Fruit fly (Drosophila melanogaster): ENCODE measurements around the gene CG7600.

CG7600 gene

DNA sequence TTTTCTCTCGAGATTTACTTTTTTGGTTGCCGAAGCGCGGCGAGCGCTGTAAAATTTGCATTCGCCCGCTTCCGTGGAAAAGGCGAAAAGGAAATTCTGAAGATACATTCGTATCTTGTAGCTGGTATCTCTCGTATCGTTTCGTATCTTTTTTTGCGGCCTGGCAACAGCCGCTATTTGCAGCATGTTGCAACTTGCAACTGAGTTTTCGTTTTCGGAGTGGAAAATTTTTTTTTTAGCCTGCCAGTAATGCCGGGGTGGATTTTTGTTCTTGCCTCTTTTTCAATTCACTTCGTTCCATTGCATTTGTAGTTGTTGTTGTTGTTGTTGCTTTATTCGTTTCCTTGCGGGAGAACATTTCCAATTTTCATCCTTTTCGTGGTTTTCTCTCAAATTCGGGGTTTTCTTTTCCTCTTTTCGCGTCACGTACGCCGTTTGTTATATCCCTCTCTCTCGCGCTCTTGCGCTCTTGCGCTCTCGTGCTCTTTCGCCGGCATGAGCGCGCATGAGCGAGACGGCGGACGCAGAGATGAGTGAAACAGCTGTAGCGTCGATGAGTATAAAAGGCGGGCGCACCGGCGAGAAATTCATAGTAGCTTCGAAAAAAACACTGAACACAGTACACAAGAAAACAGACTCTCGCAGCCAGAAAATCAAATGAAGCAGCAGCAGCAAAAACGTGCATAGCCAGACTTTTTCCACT, 41.3 kb downstream of the CG7600 start, which contains the start of gene scyl (continued):
- TF ChIP-seq chn (GFP tag; optimal IDR thresholded peaks at IDR 0.05), result peak; percentile 33
- TF ChIP-seq mld (GFP tag; IDR thresholded peaks at IDR 0.05; ENCODE audit: partially characterized antibody), result no peak; the same call in 2 of the 3 replicates
- TF ChIP-seq H2.0 (GFP tag; IDR thresholded peaks at IDR 0.05), result no peak
- peak; percentile 68 for TF ChIP-seq ac (GFP tag; optimal IDR thresholded peaks at IDR 0.05)
- TF ChIP-seq sens (GFP tag), result peak; percentile 87
- TF ChIP-seq otp (GFP tag; IDR thresholded peaks at IDR 0.05), result peak; percentile 91
- no peak for TF ChIP-seq ham (GFP tag; IDR thresholded peaks at IDR 0.05)
- peak; percentile 50 for TF ChIP-seq NK7.1 (GFP tag; optimal IDR thresholded peaks at IDR 0.05)
- TF ChIP-seq CG10366 (GFP tag; IDR thresholded peaks at IDR 0.05), result peak; percentile 51
- TF ChIP-seq gcm2 (GFP tag; optimal IDR thresholded peaks at IDR 0.05), result no peak
- peak; percentile 41 for TF ChIP-seq schlank (tag; optimal IDR thresholded peaks at IDR 0.05)
- TF ChIP-seq CG6272 (GFP tag; IDR thresholded peaks at IDR 0.05), result no peak
- 0 out of 2 replicates have a peak, but pooled peaks have one; percentile 15 for TF ChIP-seq CG4730 (GFP tag; IDR thresholded peaks at IDR 0.05)
- peak; percentile 36; the same call in 2 of the 3 replicates for TF ChIP-seq CG14050 (GFP tag; IDR thresholded peaks at IDR 0.05)
- no peak for TF ChIP-seq YL-1 (GFP tag; optimal IDR thresholded peaks at IDR 0.05)
- peak; percentile 53; the same call in 1 of the 3 replicates for TF ChIP-seq C15 (GFP tag; IDR thresholded peaks at IDR 0.05)
- peak; percentile 46 to 59 for TF ChIP-seq dpn (GFP tag; optimal IDR thresholded peaks at IDR 0.05)
- TF ChIP-seq trh (GFP tag; optimal IDR thresholded peaks at IDR 0.05), result no peak
- peak; percentile 97 for TF ChIP-seq z (GFP tag; IDR thresholded peaks at IDR 0.05)
- no peak for TF ChIP-seq Sin3A (optimal IDR thresholded peaks at IDR 0.05)
- no peak for TF ChIP-seq unc-4 (GFP tag; IDR thresholded peaks at IDR 0.05; ENCODE audit: partially characterized antibody)
- peak; percentile 90 for TF ChIP-seq sqz (GFP tag; optimal IDR thresholded peaks at IDR 0.05)
- peak; percentile 62 for TF ChIP-seq psq (GFP tag; optimal IDR thresholded peaks at IDR 0.05)
- peak; percentile 75 for TF ChIP-seq HLHmδ (GFP tag; optimal IDR thresholded peaks at IDR 0.05)
- TF ChIP-seq mam (GFP tag; optimal IDR thresholded peaks at IDR 0.05), result peak; percentile 50
- TF ChIP-seq ro (GFP tag; IDR thresholded peaks at IDR 0.05), result no peak
- no peak for TF ChIP-seq fd96Cb (tag; optimal IDR thresholded peaks at IDR 0.05)
- TF ChIP-seq CG10543 (GFP tag; optimal IDR thresholded peaks at IDR 0.05), result peak; percentile 86
- TF ChIP-seq ab (GFP tag; optimal IDR thresholded peaks at IDR 0.05), result peak; percentile 3
- TF ChIP-seq org-1 (GFP tag; optimal IDR thresholded peaks at IDR 0.05), result peak; percentile 33
- peak; percentile 77 for TF ChIP-seq CG17912 (GFP tag; optimal IDR thresholded peaks at IDR 0.05)
- TF ChIP-seq CG10979 (tag; optimal IDR thresholded peaks at IDR 0.05), result peak; percentile 18
- TF ChIP-seq E2f2 (GFP tag; IDR thresholded peaks at IDR 0.05), result peak; percentile 30; the same call in 1 of the 2 replicates
- TF ChIP-seq CG1024 (GFP tag; IDR thresholded peaks at IDR 0.05), result peak; percentile 56; the same call in 1 of the 2 replicates
- TF ChIP-seq Bgb (GFP tag; IDR thresholded peaks at IDR 0.05; ENCODE audit: partially characterized antibody), result peak; percentile 81
- TF ChIP-seq ATbp (GFP tag; optimal IDR thresholded peaks at IDR 0.05), result peak; percentile 5
- TF ChIP-seq Antp (GFP tag; optimal IDR thresholded peaks at IDR 0.05), result peak; percentile 59
- TF ChIP-seq CG11723 (GFP tag; optimal IDR thresholded peaks at IDR 0.05), result peak; percentile 37
- peak; percentile 64 for TF ChIP-seq kni (GFP tag; optimal IDR thresholded peaks at IDR 0.05)
- TF ChIP-seq Dll (GFP tag; IDR thresholded peaks at IDR 0.05; ENCODE audit: partially characterized antibody), result peak; percentile 54; the same call in 3 of the 4 replicates
- TF ChIP-seq Ets65A (GFP tag), result peak; percentile 24
- TF ChIP-seq lmd (GFP tag; IDR thresholded peaks at IDR 0.05), result peak; percentile 11; the same call in 1 of the 2 replicates
- TF ChIP-seq Tbp (GFP tag; optimal IDR thresholded peaks at IDR 0.05), result peak; percentile 91
- TF ChIP-seq vnd (GFP tag; IDR thresholded peaks at IDR 0.05; ENCODE audit: partially characterized antibody), result no peak
- TF ChIP-seq HLH4C (GFP tag; IDR thresholded peaks at IDR 0.05; ENCODE audit: partially characterized antibody), result peak; percentile 71; the same call in 2 of the 3 replicates
- TF ChIP-seq CG33213 (GFP tag; optimal IDR thresholded peaks at IDR 0.05), result peak; percentile 39
- peak; percentile 59 for TF ChIP-seq CG13296 (GFP tag; optimal IDR thresholded peaks at IDR 0.05)
- TF ChIP-seq nerfin-2 (GFP tag; IDR thresholded peaks at IDR 0.05; ENCODE audit: partially characterized antibody), result peak; percentile 16; the same call in 1 of the 2 replicates
- no peak for TF ChIP-seq CG13775 (GFP tag; optimal IDR thresholded peaks at IDR 0.05)
- no peak for TF ChIP-seq CG2116 (GFP tag; optimal IDR thresholded peaks at IDR 0.05)
